Fruit fly (Drosophila melanogaster) whole organism, embryonic: ENCODE results near the gene CG43645.

Experiments
- B-H2 ChIP-seq: fragments of 200-800 bp; sonication (Bioruptor generic); optimal IDR thresholded peaks from 2 replicates; lab custom pipeline; 2018; ENCODE audit warnings: missing biosample characterization, mild to moderate bottlenecking, missing genetic modification characterization
- CG10209 ChIP-seq: fragments of 200-800 bp; sonication (Bioruptor generic); optimal IDR thresholded peaks from 3 replicates; lab custom pipeline; 2017; ENCODE audit warnings: missing biosample characterization, mild to moderate bottlenecking, missing genetic modification characterization, missing genetic modification reagents
- CG10274 ChIP-seq: fragments of 200-800 bp; sonication (Bioruptor generic); optimal IDR thresholded peaks from 3 replicates; lab custom pipeline; 2017; ENCODE audit warnings: missing biosample characterization, mild to moderate bottlenecking, missing genetic modification characterization
- CG10431 ChIP-seq: fragments of 200-800 bp; sonication (Bioruptor generic); optimal IDR thresholded peaks from 3 replicates; lab custom pipeline; 2018; ENCODE audit warnings: missing biosample characterization, mild to moderate bottlenecking, missing genetic modification characterization
- CG10979 ChIP-seq: fragments of 200-800 bp; sonication (Bioruptor generic); optimal IDR thresholded peaks from 2 replicates; lab custom pipeline; 2018; ENCODE audit warnings: missing biosample characterization, mild to moderate bottlenecking, missing genetic modification characterization, moderate library complexity
- CG11085 ChIP-seq: fragments of 200-800 bp; sonication (Bioruptor generic); IDR thresholded peaks from 2 replicates; pipeline ENCODE4 v1.3.6; 2022; ENCODE audit warnings: missing biosample characterization, missing genetic modification characterization
- CG11695 ChIP-seq: fragments of 200-800 bp; sonication (Bioruptor generic); IDR thresholded peaks from 3 replicates; pipeline ENCODE4 v1.3.6; 2022; ENCODE audit warnings: missing biosample characterization, missing genetic modification characterization
- CG11696 ChIP-seq: fragments of 200-800 bp; sonication (Bioruptor generic); IDR thresholded peaks from 2 replicates; pipeline ENCODE4 v1.3.6; 2022; ENCODE audit warnings: missing biosample characterization, missing genetic modification characterization
- CG13287 ChIP-seq: fragments of 200-800 bp; sonication (Bioruptor generic); IDR thresholded peaks from 2 replicates; pipeline ENCODE4 v1.3.6; 2022; ENCODE audit warnings: missing biosample characterization, missing genetic modification characterization; ENCODE audit not compliant: partially characterized antibody
- CG1647 ChIP-seq: fragments of 200-800 bp; sonication (Bioruptor generic); optimal IDR thresholded peaks from 3 replicates; lab custom pipeline; 2016; ENCODE audit warnings: missing biosample characterization, missing genetic modification characterization
- CG17385 ChIP-seq: fragments of 200-800 bp; sonication (Bioruptor generic); optimal IDR thresholded peaks from 3 replicates; lab custom pipeline; 2018; ENCODE audit warnings: missing biosample characterization, mild to moderate bottlenecking, missing genetic modification characterization
- CG17568 ChIP-seq: fragments of 200-800 bp; sonication (Bioruptor generic); optimal IDR thresholded peaks from 2 replicates; lab custom pipeline; 2018; ENCODE audit warnings: missing biosample characterization, mild to moderate bottlenecking, missing genetic modification characterization, moderate library complexity
- CG18619 ChIP-seq: fragments of 200-800 bp; sonication (Bioruptor generic); optimal IDR thresholded peaks from 3 replicates; lab custom pipeline; 2017; ENCODE audit warnings: missing biosample characterization, mild to moderate bottlenecking, missing genetic modification characterization
- CG18764 ChIP-seq: fragments of 200-800 bp; sonication (Bioruptor generic); optimal IDR thresholded peaks from 3 replicates; lab custom pipeline; 2016; ENCODE audit warnings: missing biosample characterization, missing genetic modification characterization
- CG2116 ChIP-seq: fragments of 200-800 bp; sonication (Bioruptor generic); optimal IDR thresholded peaks from 3 replicates; lab custom pipeline; 2018; ENCODE audit warnings: missing biosample characterization, mild to moderate bottlenecking, missing genetic modification characterization
- CG2129 ChIP-seq: fragments of 200-800 bp; sonication (Bioruptor generic); IDR thresholded peaks from 2 replicates; pipeline ENCODE4 v1.3.6; 2022; ENCODE audit warnings: missing biosample characterization, missing genetic modification characterization; ENCODE audit not compliant: partially characterized antibody
- CG31441 ChIP-seq: fragments of 200-800 bp; sonication (Bioruptor generic); IDR thresholded peaks from 2 replicates; pipeline ENCODE4 v1.3.6; 2022; ENCODE audit warnings: missing biosample characterization, missing genetic modification characterization
- CG4328 ChIP-seq: fragments of 200-800 bp; sonication (Bioruptor generic); optimal IDR thresholded peaks from 3 replicates; lab custom pipeline; 2017; ENCODE audit warnings: missing biosample characterization, missing genetic modification reagents, missing genetic modification characterization
- CG8281 ChIP-seq: fragments of 200-800 bp; sonication (Bioruptor generic); optimal IDR thresholded peaks from 2 replicates; lab custom pipeline; 2018; ENCODE audit warnings: missing biosample characterization, mild to moderate bottlenecking, missing genetic modification characterization, moderate library complexity
- CG9609 ChIP-seq: fragments of 200-800 bp; sonication (Bioruptor generic); optimal IDR thresholded peaks from 3 replicates; lab custom pipeline; 2016; ENCODE audit warnings: missing biosample characterization, missing genetic modification characterization
- CkIIα-i1 ChIP-seq: fragments of 200-800 bp; sonication (Bioruptor generic); IDR thresholded peaks from 2 replicates; pipeline ENCODE4 v1.3.6; 2022; ENCODE audit warnings: missing biosample characterization, missing genetic modification characterization
- Dad ChIP-seq: fragments of 200-800 bp; sonication (Bioruptor generic); optimal IDR thresholded peaks from 3 replicates; lab custom pipeline; 2016; ENCODE audit warnings: missing biosample characterization, missing genetic modification characterization
- Ets65A ChIP-seq: fragments of 200-800 bp; sonication (Bioruptor generic); peaks from one replicate; lab custom pipeline; 2016; ENCODE audit warnings: missing biosample characterization, missing genetic modification characterization
- Fer3 ChIP-seq: fragments of 200-800 bp; sonication (Bioruptor generic); optimal IDR thresholded peaks from 2 replicates; lab custom pipeline; 2018; ENCODE audit warnings: missing biosample characterization, mild to moderate bottlenecking, missing genetic modification characterization, moderate library complexity
- H2.0 ChIP-seq: fragments of 200-800 bp; sonication (Bioruptor generic); IDR thresholded peaks from 2 replicates; pipeline ENCODE4 v1.3.6; 2022; ENCODE audit warnings: missing biosample characterization, missing genetic modification characterization
- Kr ChIP-seq: fragments of 200-800 bp; sonication (Bioruptor generic); optimal IDR thresholded peaks from 2 replicates; lab custom pipeline; 2017; ENCODE audit warnings: missing biosample characterization, mild to moderate bottlenecking, missing genetic modification characterization
- MESR4 ChIP-seq: fragments of 200-800 bp; sonication (Bioruptor generic); optimal IDR thresholded peaks from 2 replicates; lab custom pipeline; 2018; ENCODE audit warnings: missing biosample characterization, mild to moderate bottlenecking, missing genetic modification characterization, moderate library complexity
- TFAM ChIP-seq: fragments of 200-800 bp; sonication (Bioruptor generic); optimal IDR thresholded peaks from 2 replicates; lab custom pipeline; 2017; ENCODE audit warnings: missing biosample characterization, missing genetic modification characterization, inconsistent platforms
- Taf1 ChIP-seq: fragments of 200-800 bp; sonication (Bioruptor generic); IDR thresholded peaks from 2 replicates; pipeline ENCODE4 v1.3.6; 2022; ENCODE audit warnings: missing biosample characterization, missing genetic modification characterization
- Xbp1 ChIP-seq: fragments of 200-800 bp; sonication (Bioruptor generic); optimal IDR thresholded peaks from 3 replicates; lab custom pipeline; 2016; ENCODE audit warnings: missing biosample characterization, mild to moderate bottlenecking, missing genetic modification characterization
- bigmax ChIP-seq: fragments of 200-800 bp; sonication (Bioruptor generic); optimal IDR thresholded peaks from 2 replicates; lab custom pipeline; 2018; ENCODE audit warnings: missing biosample characterization, mild to moderate bottlenecking, missing genetic modification characterization
- bowl ChIP-seq: fragments of 200-800 bp; sonication (Bioruptor generic); IDR thresholded peaks from 2 replicates; pipeline ENCODE4 v1.3.6; 2022; ENCODE audit warnings: missing biosample characterization, missing genetic modification characterization
- cg ChIP-seq: fragments of 200-800 bp; sonication (Bioruptor generic); optimal IDR thresholded peaks from 3 replicates; lab custom pipeline; 2019; ENCODE audit warnings: missing biosample characterization, mild to moderate bottlenecking, missing genetic modification characterization, moderate library complexity
- emc ChIP-seq: fragments of 200-800 bp; sonication (Bioruptor generic); optimal IDR thresholded peaks from 2 replicates; lab custom pipeline; 2016; ENCODE audit warnings: missing biosample characterization, missing genetic modification characterization
- en ChIP-seq: fragments of 200-800 bp; sonication (Bioruptor generic); optimal IDR thresholded peaks from 2 replicates; lab custom pipeline; 2016; ENCODE audit warnings: missing biosample characterization, missing genetic modification characterization
- esg ChIP-seq: fragments of 200-800 bp; sonication (Bioruptor generic); conservative IDR thresholded peaks from 2 replicates; pipeline ENCODE4 v1.3.6; 2022; ENCODE audit warnings: missing biosample characterization, missing genetic modification characterization
- gfzf ChIP-seq: fragments of 200-800 bp; sonication (Bioruptor generic); optimal IDR thresholded peaks from 2 replicates; lab custom pipeline; 2016; ENCODE audit warnings: missing biosample characterization, mild to moderate bottlenecking, missing genetic modification characterization, moderate library complexity
- gt ChIP-seq: fragments of 200-800 bp; sonication (Bioruptor generic); IDR thresholded peaks from 2 replicates; pipeline ENCODE4 v1.3.6; 2022; ENCODE audit warnings: missing biosample characterization, missing genetic modification characterization
- hkb ChIP-seq, 2 experiments: fragments of 200-800 bp in 1 of 2; fragments of >200 bp in 1 of 2; sonication (Bioruptor generic) in 1 of 2; IDR thresholded peaks in 1 of 2; optimal IDR thresholded peaks in 1 of 2; 2 replicates each; pipeline versions ENCODE4 v1.3.6 to Lab custom; 2017 to 2022; ENCODE audit warnings: missing biosample characterization in 1 of 2, missing genetic modification characterization in 1 of 2
- klu ChIP-seq: fragments of 200-800 bp; sonication (Bioruptor generic); IDR thresholded peaks from 2 replicates; pipeline ENCODE4 v1.3.6; 2022; ENCODE audit warnings: missing biosample characterization, missing genetic modification characterization
- lola ChIP-seq, 3 experiments: fragments of >200 bp in 2 of 3; fragments of 200-800 bp in 1 of 3; sonication (Bioruptor generic) in 1 of 3; optimal IDR thresholded peaks; 2 replicates each; lab custom pipeline; 2017 to 2019; ENCODE audit warnings: missing biosample characterization in 3 of 3, missing genetic modification characterization in 3 of 3, mild to moderate bottlenecking in 1 of 3, moderate library complexity in 1 of 3
- mam ChIP-seq: fragments of 200-800 bp; sonication (Bioruptor generic); optimal IDR thresholded peaks from 3 replicates; lab custom pipeline; 2016; ENCODE audit warnings: missing biosample characterization, missing genetic modification characterization
- nmo ChIP-seq: fragments of 200-800 bp; sonication (Bioruptor generic); optimal IDR thresholded peaks from 2 replicates; lab custom pipeline; 2018; ENCODE audit warnings: missing biosample characterization, mild to moderate bottlenecking, missing genetic modification characterization, moderate library complexity
- pho ChIP-seq: fragments of 200-800 bp; sonication (Bioruptor generic); optimal IDR thresholded peaks from 2 replicates; lab custom pipeline; 2016; ENCODE audit warnings: missing biosample characterization, missing genetic modification characterization
- run ChIP-seq: fragments of 200-800 bp; sonication (Bioruptor generic); optimal IDR thresholded peaks from 3 replicates; lab custom pipeline; 2018; ENCODE audit warnings: missing biosample characterization, mild to moderate bottlenecking, missing genetic modification characterization
- sob ChIP-seq: fragments of 200-800 bp; sonication (Bioruptor generic); IDR thresholded peaks from 2 replicates; pipeline ENCODE4 v1.3.6; 2022; ENCODE audit warnings: missing biosample characterization, missing genetic modification characterization
- sug ChIP-seq: fragments of 200-800 bp; optimal IDR thresholded peaks from 2 replicates; lab custom pipeline; 2019; ENCODE audit warnings: missing biosample characterization, mild to moderate bottlenecking, missing genetic modification characterization, moderate library complexity
- wek ChIP-seq: fragments of 200-800 bp; sonication (Bioruptor generic); optimal IDR thresholded peaks from 3 replicates; lab custom pipeline; 2018; ENCODE audit warnings: missing biosample characterization, mild to moderate bottlenecking, missing genetic modification characterization, moderate library complexity

CG43645 gene

dm6 chr2L:17465915-17466677 lies 19.5 kb upstream of the CG43645 start (continued):
- TF ChIP-seq CG31441 (no peak; the same call in none of the 2 replicates), Taf1 (GFP tag; lab: Robert Waterston, UW) (peak; percentile 61; the same call in 1 of the 2 replicates), CG11696 (GFP tag; lab: Robert Waterston, UW) (peak; percentile 57), CG11695 (GFP tag; lab: Robert Waterston, UW) (peak; percentile 65), CkIIα-i1 (GFP tag; lab: Robert Waterston, UW) (no peak), CG18764 (GFP tag; lab: Kevin White, UChicago) (peak; percentile 68), Dad (GFP tag; lab: Kevin White, UChicago) (peak; percentile 75), gt (GFP tag; lab: Robert Waterston, UW) (0 out of 2 replicates have a peak, but pooled peaks have one; percentile 17), wek (GFP tag; lab: Kevin White, UChicago) (peak; percentile 62), Fer3 (tag; lab: Kevin White, UChicago) (peak; percentile 76), TFAM (GFP tag; lab: Kevin White, UChicago) (peak; percentile 4), emc (GFP tag; lab: Kevin White, UChicago) (peak; percentile 69), CG10431 (peak; percentile 46), MESR4 (GFP tag; lab: Kevin White, UChicago) (no peak), CG18619 (GFP tag; lab: Kevin White, UChicago) (peak; percentile 70), sob (GFP tag; lab: Robert Waterston, UW) (peak; percentile 81), CG11085 (GFP tag; lab: Robert Waterston, UW) (peak; percentile 51; the same call in 1 of the 2 replicates), bowl (peak; percentile 66; the same call in 1 of the 2 replicates), gfzf (GFP tag; lab: Kevin White, UChicago) (no peak), pho (GFP tag; lab: Kevin White, UChicago) (peak; percentile 76), H2.0 (GFP tag; lab: Robert Waterston, UW) (peak; percentile 69), Ets65A (peak; percentile 94), lola (GFP tag; optimal IDR thresholded peaks at IDR 0.05; lab: Kevin White, UChicago) (peak in 1 of 3 experiments; percentile 81), CG4328 (GFP tag; lab: Kevin White, UChicago) (peak; percentile 74), klu (GFP tag; lab: Robert Waterston, UW) (peak; percentile 52; the same call in 1 of the 2 replicates), en (peak; percentile 69), CG9609 (GFP tag; lab: Kevin White, UChicago) (peak; percentile 84), run (tag; lab: Kevin White, UChicago) (peak; percentile 73), mam (GFP tag; lab: Kevin White, UChicago) (peak; percentile 82), Xbp1 (GFP tag; lab: Kevin White, UChicago) (peak; percentile 78), CG17568 (GFP tag; lab: Kevin White, UChicago) (peak; percentile 68), CG2129 (no peak), bigmax (GFP tag; lab: Kevin White, UChicago) (no peak), CG2116 (GFP tag; lab: Kevin White, UChicago) (peak; percentile 30), CG10274 (GFP tag; lab: Kevin White, UChicago) (no peak), CG1647 (GFP tag; lab: Kevin White, UChicago) (peak; percentile 73), Kr (no peak), sug (no peak), CG17385 (GFP tag; lab: Kevin White, UChicago) (peak; percentile 78), CG10979 (tag; lab: Kevin White, UChicago) (peak; percentile 89), hkb (optimal IDR thresholded peaks at IDR 0.05; lab: Kevin White, UChicago) (no peak), hkb (GFP tag; IDR thresholded peaks at IDR 0.05; lab: Robert Waterston, UW) (peak; percentile 87), esg (GFP tag; lab: Robert Waterston, UW) (peak; percentile 85), CG13287 (GFP tag; lab: Robert Waterston, UW) (no peak), B-H2 (peak; percentile 22), cg (GFP tag; lab: Kevin White, UChicago) (no peak), nmo (GFP tag; lab: Kevin White, UChicago) (peak; percentile 91), CG8281 (tag; lab: Kevin White, UChicago) (peak; percentile 47), CG10209 (GFP tag; lab: Kevin White, UChicago) (peak; percentile 73)
